Fruit fly (Drosophila melanogaster) whole organism, embryonic: Measurements from ENCODE around the gene iav.
A peak's percentile ranks its signal among the peaks of the same experiment; 100 is the strongest.

Source experiments
- Atf6 ChIP-seq: fragments of 200-800 bp; sonication (Bioruptor generic); IDR thresholded peaks from 2 replicates; pipeline ENCODE4 v1.3.6; 2022; ENCODE audit warnings: missing biosample characterization, missing genetic modification characterization
- CG10274 ChIP-seq: fragments of 200-800 bp; sonication (Bioruptor generic); optimal IDR thresholded peaks from 3 replicates; lab custom pipeline; 2017; ENCODE audit warnings: missing biosample characterization, mild to moderate bottlenecking, missing genetic modification characterization
- CG10565 ChIP-seq: fragments of 200-800 bp; sonication (Bioruptor generic); optimal IDR thresholded peaks from 3 replicates; lab custom pipeline; 2016; ENCODE audit warnings: missing biosample characterization, mild to moderate bottlenecking, missing genetic modification characterization
- CG11696 ChIP-seq: fragments of 200-800 bp; sonication (Bioruptor generic); IDR thresholded peaks from 2 replicates; pipeline ENCODE4 v1.3.6; 2022; ENCODE audit warnings: missing biosample characterization, missing genetic modification characterization
- CG12744 ChIP-seq: fragments of 200-800 bp; sonication (Bioruptor generic); optimal IDR thresholded peaks from 2 replicates; lab custom pipeline; 2016; ENCODE audit warnings: missing biosample characterization, missing genetic modification characterization
- CG13296 ChIP-seq: fragments of 200-800 bp; sonication (Bioruptor generic); optimal IDR thresholded peaks from 3 replicates; lab custom pipeline; 2018; ENCODE audit warnings: missing biosample characterization, mild to moderate bottlenecking, missing genetic modification characterization
- CG14710 ChIP-seq: fragments of 200-800 bp; sonication (Bioruptor generic); optimal IDR thresholded peaks from 3 replicates; lab custom pipeline; 2019; ENCODE audit warnings: missing biosample characterization, mild to moderate bottlenecking, missing genetic modification characterization, moderate library complexity
- CG16813 ChIP-seq: fragments of 200-800 bp; sonication (Bioruptor generic); IDR thresholded peaks from 3 replicates; pipeline ENCODE4 v1.3.6; 2022; ENCODE audit warnings: missing biosample characterization, missing genetic modification characterization; ENCODE audit not compliant: partially characterized antibody
- CG17328 ChIP-seq: fragments of 200-800 bp; sonication (Bioruptor generic); IDR thresholded peaks from 2 replicates; pipeline ENCODE4 v1.3.6; 2022; ENCODE audit warnings: missing biosample characterization, missing genetic modification characterization
- CG2129 ChIP-seq: fragments of 200-800 bp; sonication (Bioruptor generic); IDR thresholded peaks from 2 replicates; pipeline ENCODE4 v1.3.6; 2022; ENCODE audit warnings: missing biosample characterization, missing genetic modification characterization; ENCODE audit not compliant: partially characterized antibody
- CG31224 ChIP-seq: fragments of 200-800 bp; sonication (Bioruptor generic); IDR thresholded peaks from 2 replicates; pipeline ENCODE4 v1.3.6; 2022; ENCODE audit warnings: missing biosample characterization, missing genetic modification characterization
- CG31365 ChIP-seq: fragments of 200-800 bp; sonication (Bioruptor generic); optimal IDR thresholded peaks from 2 replicates; lab custom pipeline; 2018; ENCODE audit warnings: missing biosample characterization, mild to moderate bottlenecking, missing genetic modification characterization
- CG6175 ChIP-seq: fragments of 200-800 bp; sonication (Bioruptor generic); IDR thresholded peaks from 3 replicates; pipeline ENCODE4 v1.3.6; 2022; ENCODE audit warnings: missing biosample characterization, missing genetic modification characterization
- CG7963 ChIP-seq: fragments of 200-800 bp; sonication (Bioruptor generic); IDR thresholded peaks from 3 replicates; pipeline ENCODE4 v1.3.6; 2022; ENCODE audit warnings: missing biosample characterization, missing genetic modification characterization; ENCODE audit not compliant: partially characterized antibody
- CG8290 ChIP-seq, 3 experiments: fragments of 200-800 bp; sonication (Bioruptor generic); optimal IDR thresholded peaks; 2 replicates each; lab custom pipeline; 2016 to 2019; ENCODE audit warnings: missing biosample characterization in 3 of 3, missing genetic modification characterization in 3 of 3, mild to moderate bottlenecking in 2 of 3, moderate library complexity in 1 of 3
- Dp ChIP-seq: fragments of 200-800 bp; sonication (Bioruptor generic); optimal IDR thresholded peaks from 2 replicates; lab custom pipeline; 2018; ENCODE audit warnings: missing biosample characterization, mild to moderate bottlenecking, missing genetic modification characterization, moderate library complexity
- E2f2 ChIP-seq: fragments of 200-800 bp; sonication (Bioruptor generic); IDR thresholded peaks from 2 replicates; pipeline ENCODE4 v1.3.6; 2022; ENCODE audit warnings: missing biosample characterization, missing genetic modification characterization
- Fer1 ChIP-seq: fragments of 200-800 bp; sonication (Bioruptor generic); optimal IDR thresholded peaks from 2 replicates; lab custom pipeline; 2017; ENCODE audit warnings: missing biosample characterization, mild to moderate bottlenecking, missing genetic modification characterization
- HHEX ChIP-seq: fragments of 200-800 bp; sonication (Bioruptor generic); optimal IDR thresholded peaks from 3 replicates; lab custom pipeline; 2017; ENCODE audit warnings: missing biosample characterization, mild to moderate bottlenecking, missing genetic modification characterization, missing genetic modification reagents
- Poxn ChIP-seq: fragments of 200-800 bp; sonication (Bioruptor generic); IDR thresholded peaks from 2 replicates; pipeline ENCODE4 v1.3.6; 2022; ENCODE audit warnings: missing biosample characterization, missing genetic modification characterization
- Ravus ChIP-seq: fragments of 200-800 bp; sonication (Bioruptor generic); IDR thresholded peaks from 2 replicates; pipeline ENCODE4 v1.3.6; 2022; ENCODE audit warnings: missing biosample characterization, missing genetic modification characterization
- Sox102F ChIP-seq: fragments of 200-800 bp; sonication (Bioruptor generic); optimal IDR thresholded peaks from 2 replicates; lab custom pipeline; 2018; ENCODE audit warnings: missing biosample characterization, mild to moderate bottlenecking, missing genetic modification characterization, moderate library complexity
- Xrp1 ChIP-seq: fragments of 200-800 bp; sonication (Bioruptor generic); IDR thresholded peaks from 2 replicates; pipeline ENCODE4 v1.3.6; 2022; ENCODE audit warnings: missing biosample characterization, missing genetic modification characterization
- ase ChIP-seq: fragments of 200-800 bp; sonication (Bioruptor generic); IDR thresholded peaks from 3 replicates; pipeline ENCODE4 v1.3.6; 2022; ENCODE audit warnings: missing biosample characterization, missing genetic modification characterization
- cas ChIP-seq: fragments of 200-800 bp; sonication (Bioruptor generic); IDR thresholded peaks from 2 replicates; pipeline ENCODE4 v1.3.6; 2022; ENCODE audit warnings: missing biosample characterization, missing genetic modification characterization
- cg ChIP-seq: fragments of 200-800 bp; sonication (Bioruptor generic); optimal IDR thresholded peaks from 3 replicates; lab custom pipeline; 2019; ENCODE audit warnings: missing biosample characterization, mild to moderate bottlenecking, missing genetic modification characterization, moderate library complexity
- crc ChIP-seq: fragments of 200-800 bp; sonication (Bioruptor generic); optimal IDR thresholded peaks from 2 replicates; lab custom pipeline; 2016; ENCODE audit warnings: missing biosample characterization, missing genetic modification characterization
- croc ChIP-seq: fragments of 200-800 bp; sonication (Bioruptor generic); conservative IDR thresholded peaks from 3 replicates; pipeline ENCODE4 v1.3.6; 2022; ENCODE audit warnings: missing biosample characterization, missing genetic modification characterization
- eyg ChIP-seq: fragments of 200-800 bp; sonication (Bioruptor generic); optimal IDR thresholded peaks from 3 replicates; lab custom pipeline; 2016; ENCODE audit warnings: missing biosample characterization, missing genetic modification characterization
- gt ChIP-seq: fragments of 200-800 bp; sonication (Bioruptor generic); IDR thresholded peaks from 2 replicates; pipeline ENCODE4 v1.3.6; 2022; ENCODE audit warnings: missing biosample characterization, missing genetic modification characterization
- h ChIP-seq: fragments of >200 bp; optimal IDR thresholded peaks from 2 replicates; lab custom pipeline; 2017
- hbn ChIP-seq: fragments of 200-800 bp; sonication (Bioruptor generic); IDR thresholded peaks from 2 replicates; pipeline ENCODE4 v1.3.6; 2022; ENCODE audit warnings: missing biosample characterization, missing genetic modification characterization; ENCODE audit not compliant: partially characterized antibody
- jing ChIP-seq: fragments of 200-800 bp; sonication (Bioruptor generic); optimal IDR thresholded peaks from 2 replicates; lab custom pipeline; 2018; ENCODE audit warnings: missing biosample characterization, mild to moderate bottlenecking, missing genetic modification characterization
- kay ChIP-seq: fragments of 200-800 bp; sonication (Bioruptor generic); optimal IDR thresholded peaks from 2 replicates; lab custom pipeline; 2016; ENCODE audit warnings: missing biosample characterization, missing genetic modification characterization
- lov ChIP-seq, 2 experiments: fragments of 200-800 bp in 1 of 2; fragments of >200 bp in 1 of 2; sonication (Bioruptor generic) in 1 of 2; IDR thresholded peaks in 1 of 2; optimal IDR thresholded peaks in 1 of 2; 2 replicates in 1 of 2; 3 replicates in 1 of 2; pipeline versions ENCODE4 v1.3.6 to Lab custom; 2017 to 2022; ENCODE audit warnings: missing biosample characterization in 1 of 2, missing genetic modification characterization in 1 of 2
- maf-S ChIP-seq: fragments of 200-800 bp; sonication (Bioruptor generic); optimal IDR thresholded peaks from 2 replicates; lab custom pipeline; 2016; ENCODE audit warnings: missing biosample characterization, missing genetic modification characterization
- org-1 ChIP-seq: fragments of 200-800 bp; sonication (Bioruptor generic); optimal IDR thresholded peaks from 2 replicates; lab custom pipeline; 2017; ENCODE audit warnings: missing biosample characterization, missing genetic modification characterization
- pan ChIP-seq, 4 experiments: fragments of >200 bp in 3 of 4; fragments of 200-800 bp in 1 of 4; sonication (Bioruptor generic) in 1 of 4; optimal IDR thresholded peaks in 3 of 4; IDR thresholded peaks in 1 of 4; 2 replicates each; pipeline versions ENCODE4 v1.3.6 to Lab custom; 2017 to 2022; ENCODE audit warnings: missing biosample characterization in 2 of 4, missing genetic modification characterization in 2 of 4, mixed read lengths in 1 of 4
- prd ChIP-seq, 3 experiments: fragments of >200 bp in 2 of 3; fragments of 200-800 bp in 1 of 3; sonication (Bioruptor generic) in 1 of 3; optimal IDR thresholded peaks in 2 of 3; IDR thresholded peaks in 1 of 3; 2 replicates in 2 of 3; 3 replicates in 1 of 3; pipeline versions ENCODE4 v1.3.6 to Lab custom; 2017 to 2022; ENCODE audit warnings: missing biosample characterization in 1 of 3, missing genetic modification characterization in 1 of 3
- pros ChIP-seq: fragments of 200-800 bp; sonication (Bioruptor generic); optimal IDR thresholded peaks from 3 replicates; lab custom pipeline; 2019; ENCODE audit warnings: missing biosample characterization, mild to moderate bottlenecking, missing genetic modification characterization, moderate library complexity
- repo ChIP-seq: fragments of 200-800 bp; sonication (Bioruptor generic); optimal IDR thresholded peaks from 2 replicates; lab custom pipeline; 2016; ENCODE audit warnings: missing biosample characterization, missing genetic modification characterization
- sima ChIP-seq: fragments of 200-800 bp; sonication (Bioruptor generic); optimal IDR thresholded peaks from 2 replicates; lab custom pipeline; 2016; ENCODE audit warnings: missing biosample characterization, missing genetic modification characterization
- sisA ChIP-seq: fragments of 200-800 bp; sonication (Bioruptor generic); IDR thresholded peaks from 2 replicates; pipeline ENCODE4 v1.3.6; 2022; ENCODE audit warnings: missing biosample characterization, missing genetic modification characterization
- tll ChIP-seq, 2 experiments: fragments of 200-800 bp in 1 of 2; fragments of >200 bp in 1 of 2; sonication (Bioruptor generic) in 1 of 2; optimal IDR thresholded peaks; 2 replicates each; lab custom pipeline; 2017 to 2019; ENCODE audit warnings: missing biosample characterization in 2 of 2, missing genetic modification characterization in 2 of 2, mild to moderate bottlenecking in 1 of 2, moderate library complexity in 1 of 2
- wek ChIP-seq: fragments of 200-800 bp; sonication (Bioruptor generic); optimal IDR thresholded peaks from 3 replicates; lab custom pipeline; 2018; ENCODE audit warnings: missing biosample characterization, mild to moderate bottlenecking, missing genetic modification characterization, moderate library complexity
- zf30C ChIP-seq: fragments of 200-800 bp; sonication (Bioruptor generic); optimal IDR thresholded peaks from 3 replicates; lab custom pipeline; 2018; ENCODE audit warnings: missing biosample characterization, mild to moderate bottlenecking, missing genetic modification characterization

Gene iav

dm6 chrX:6855366-6856200, 41.8 kb downstream of the iav start (continued):
- no peak for TF ChIP-seq CG10565 (GFP tag; lab: Kevin White, UChicago)
- no peak for TF ChIP-seq CG7963
- no peak for TF ChIP-seq h
- TF ChIP-seq cg: peak; percentile 93
- 0 out of 2 replicates have a peak, but pooled peaks have one; percentile 10 for TF ChIP-seq gt
- TF ChIP-seq CG13296 (GFP tag; lab: Kevin White, UChicago): peak; percentile 71
- TF ChIP-seq croc (GFP tag; lab: Robert Waterston, UW): peak; percentile 81
- TF ChIP-seq prd (optimal IDR thresholded peaks at IDR 0.05; lab: Kevin White, UChicago): no peak
- peak; percentile 55; the same call in 1 of the 3 replicates for TF ChIP-seq prd (GFP tag; IDR thresholded peaks at IDR 0.05; lab: Robert Waterston, UW)
- peak; percentile 65 for TF ChIP-seq HHEX
- peak; percentile 56 for TF ChIP-seq crc (GFP tag; lab: Kevin White, UChicago)
- peak; percentile 59 for TF ChIP-seq sima (GFP tag; lab: Kevin White, UChicago)
- TF ChIP-seq Sox102F (GFP tag; lab: Kevin White, UChicago): peak; percentile 96
- 0 out of 2 replicates have a peak, but pooled peaks have one; percentile 44 for TF ChIP-seq CG11696
- TF ChIP-seq lov (optimal IDR thresholded peaks at IDR 0.05; lab: Kevin White, UChicago): no peak
- no peak for TF ChIP-seq lov (GFP tag; IDR thresholded peaks at IDR 0.05; lab: Robert Waterston, UW)
- TF ChIP-seq E2f2: peak; percentile 74
- TF ChIP-seq tll (GFP tag; optimal IDR thresholded peaks at IDR 0.05; lab: Kevin White, UChicago): peak in 1 of 2 experiments; percentile 93
- TF ChIP-seq CG2129: no peak
- TF ChIP-seq jing (GFP tag; lab: Kevin White, UChicago): peak; percentile 89
- peak; percentile 33 for TF ChIP-seq CG10274
- peak; percentile 87 for TF ChIP-seq org-1
- no peak for TF ChIP-seq ase (GFP tag; lab: Robert Waterston, UW)
- no peak for TF ChIP-seq Poxn (GFP tag; lab: Robert Waterston, UW)
- peak; percentile 71 for TF ChIP-seq maf-S
- TF ChIP-seq Xrp1 (GFP tag; lab: Robert Waterston, UW): peak; percentile 81
- peak; percentile 61 for TF ChIP-seq eyg (GFP tag; lab: Kevin White, UChicago)
- peak; percentile 76 for TF ChIP-seq CG14710 (tag; lab: Kevin White, UChicago)
- no peak for TF ChIP-seq CG6175
- TF ChIP-seq Dp: no peak
- no peak for TF ChIP-seq cas (GFP tag; lab: Robert Waterston, UW)
- peak; percentile 84 for TF ChIP-seq Atf6 (GFP tag; lab: Robert Waterston, UW)
- peak; percentile 60 for TF ChIP-seq CG8290 (GFP tag; optimal IDR thresholded peaks at IDR 0.05; lab: Kevin White, UChicago)
- peak; percentile 8 to 42 for TF ChIP-seq CG8290 (tag; optimal IDR thresholded peaks at IDR 0.05; lab: Kevin White, UChicago)
- no peak for TF ChIP-seq CG16813 (GFP tag; lab: Robert Waterston, UW)
- TF ChIP-seq CG31224 (GFP tag; lab: Robert Waterston, UW): peak; percentile 45
- peak; percentile 77 for TF ChIP-seq kay
- peak; percentile 81 for TF ChIP-seq zf30C (GFP tag; lab: Kevin White, UChicago)
- no peak for TF ChIP-seq CG31365 (tag; lab: Kevin White, UChicago)
- TF ChIP-seq Fer1: peak; percentile 79
- peak; percentile 79 for TF ChIP-seq CG17328 (GFP tag; lab: Robert Waterston, UW)
- TF ChIP-seq sisA (GFP tag; lab: Robert Waterston, UW): peak; percentile 65
- no peak for TF ChIP-seq Ravus (GFP tag; lab: Robert Waterston, UW)
- peak; percentile 89 for TF ChIP-seq pros (GFP tag; lab: Kevin White, UChicago)
- TF ChIP-seq pan (optimal IDR thresholded peaks at IDR 0.05; lab: Kevin White, UChicago): no peak
- peak in 1 of 2 experiments; percentile 61 for TF ChIP-seq pan (GFP tag; optimal IDR thresholded peaks at IDR 0.05 in 1 of 2, IDR thresholded peaks at IDR 0.05 in 1 of 2)
- TF ChIP-seq wek: peak; percentile 63
- TF ChIP-seq repo (GFP tag; lab: Kevin White, UChicago): no peak
- TF ChIP-seq CG12744: no peak
- TF ChIP-seq hbn (GFP tag; lab: Robert Waterston, UW): no peak
